Worm (Caenorhabditis elegans) whole organism, L1 larva: ENCODE results near the gene F09E10.1.

ENCODE experiments used
- aly-2 ChIP-seq: fragments of 150-350 bp; optimal IDR thresholded peaks from 2 replicates; lab custom pipeline; 2014; ENCODE audit warnings: missing biosample characterization, missing genetic modification characterization
- elt-2 ChIP-seq: sonication (generic microtip); optimal IDR thresholded peaks from 2 replicates; lab custom pipeline; 2016; ENCODE audit warnings: missing genetic modification characterization, mild to moderate bottlenecking, inconsistent platforms, missing compliant biosample characterization, missing genetic modification reagents
- lsy-2 ChIP-seq, 2 experiments: fragments of 150-350 bp; optimal IDR thresholded peaks; 2 replicates each; lab custom pipeline; 2014; ENCODE audit warnings: missing biosample characterization in 2 of 2, missing genetic modification characterization in 2 of 2
- mep-1 ChIP-seq: fragments of 150-350 bp; optimal IDR thresholded peaks from 2 replicates; lab custom pipeline; 2014; ENCODE audit warnings: missing biosample characterization, missing genetic modification characterization
- sptf-1 ChIP-seq: fragments of 150-350 bp; optimal IDR thresholded peaks from 2 replicates; lab custom pipeline; 2014; ENCODE audit warnings: missing biosample characterization, missing genetic modification characterization
- zag-1 ChIP-seq: fragments of 150-350 bp; optimal IDR thresholded peaks from 2 replicates; lab custom pipeline; 2014; ENCODE audit warnings: missing biosample characterization, missing genetic modification characterization

DNA sequence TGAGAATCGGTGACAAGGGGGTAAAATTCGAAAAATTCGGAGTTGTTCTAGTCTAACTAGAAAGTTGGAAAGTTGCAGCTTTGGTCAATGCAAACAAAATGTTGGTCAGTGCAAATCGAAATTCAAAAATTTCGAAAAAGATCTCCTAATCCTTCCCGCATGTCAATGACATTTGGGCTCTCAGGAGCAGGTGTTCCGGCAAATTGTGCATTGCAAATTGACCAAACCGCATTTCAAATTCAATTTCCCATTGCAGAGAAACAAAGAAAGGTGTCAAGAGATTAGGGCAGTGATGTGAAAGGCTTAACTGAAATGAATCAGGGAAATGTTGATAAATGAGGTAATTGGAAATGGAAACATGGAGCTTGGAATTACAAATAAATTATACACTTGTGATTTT lies 20.7 kb downstream of the F09E10.1 start:
- TF ChIP-seq mep-1 (tag; lab: Kevin White, UChicago) (no peak), zag-1 (tag; lab: Kevin White, UChicago) (no peak), aly-2 (no peak), lsy-2 (tag; optimal IDR thresholded peaks at IDR 0.05; lab: Kevin White, UChicago) (no peak), elt-2 (tag; lab: Kevin White, UChicago) (no peak), sptf-1 (no peak)
